Worm (Caenorhabditis elegans) whole organism, L1 larva: ENCODE data around the gene grl-3.
A peak's percentile ranks its signal among the peaks of the same experiment; 100 is the strongest.

Experiments
- aha-1 ChIP-seq: fragments of 150-350 bp; optimal IDR thresholded peaks from 2 replicates; lab custom pipeline; 2014; ENCODE audit warnings: missing biosample characterization, missing genetic modification characterization
- alr-1 ChIP-seq: fragments of 200-800 bp; sonication (Bioruptor generic); optimal IDR thresholded peaks from 2 replicates; lab custom pipeline; 2018; ENCODE audit warnings: borderline replicate concordance, mild to moderate bottlenecking, missing genetic modification characterization, missing compliant biosample characterization
- ama-1 ChIP-seq: fragments of 150-350 bp; optimal IDR thresholded peaks from 2 replicates; lab custom pipeline; 2014
- blmp-1 ChIP-seq: fragments of 150-350 bp; optimal IDR thresholded peaks from 2 replicates; lab custom pipeline; 2014; ENCODE audit warnings: missing biosample characterization, missing genetic modification characterization
- ceh-63 ChIP-seq: fragments of 200-800 bp; sonication (Bioruptor generic); optimal IDR thresholded peaks from 2 replicates; lab custom pipeline; 2018; ENCODE audit warnings: mild to moderate bottlenecking, missing genetic modification characterization, missing compliant biosample characterization
- ceh-88 ChIP-seq: fragments of 200-800 bp; sonication (Bioruptor generic); IDR thresholded peaks from 2 replicates; pipeline ENCODE4 v1.3.6; 2022; ENCODE audit warnings: missing genetic modification characterization, missing compliant biosample characterization
- ceh-90 ChIP-seq: sonication (generic microtip); optimal IDR thresholded peaks from 2 replicates; lab custom pipeline; 2016; ENCODE audit warnings: missing genetic modification characterization, missing compliant biosample characterization
- dpl-1 ChIP-seq, 3 experiments: fragments of 150-350 bp in 2 of 3; sonication (generic microtip) in 1 of 3; optimal IDR thresholded peaks; 2 replicates each; lab custom pipeline; 2014 to 2017; ENCODE audit warnings: missing biosample characterization in 3 of 3, missing genetic modification characterization in 3 of 3, missing genetic modification reagents in 3 of 3
- dsc-1 ChIP-seq: sonication (generic microtip); optimal IDR thresholded peaks from 2 replicates; lab custom pipeline; 2016; ENCODE audit warnings: mild to moderate bottlenecking, missing genetic modification characterization, missing compliant biosample characterization
- efl-1 ChIP-seq, 4 experiments: fragments of 150-350 bp; optimal IDR thresholded peaks in 3 of 4; peaks in 1 of 4; 1 replicate in 1 of 4; 2 replicates in 3 of 4; lab custom pipeline; 2014; ENCODE audit warnings: missing biosample characterization in 2 of 4, missing genetic modification characterization in 2 of 4, missing genetic modification reagents in 2 of 4
- egl-13 ChIP-seq: sonication (generic microtip); optimal IDR thresholded peaks from 2 replicates; lab custom pipeline; 2016; ENCODE audit warnings: missing genotype, missing genetic modification reagents, missing genetic modification characterization, missing compliant biosample characterization
- elt-3 ChIP-seq, 6 experiments: fragments of 150-350 bp in 1 of 6; sonication (generic microtip); optimal IDR thresholded peaks; 2 replicates each; lab custom pipeline; 2017 to 2018; ENCODE audit warnings: missing biosample characterization in 6 of 6, missing genetic modification characterization in 6 of 6, inconsistent platforms in 1 of 6
- fkh-4 ChIP-seq: sonication (generic microtip); optimal IDR thresholded peaks from 2 replicates; lab custom pipeline; 2016; ENCODE audit warnings: missing compliant biosample characterization, missing genetic modification characterization, borderline replicate concordance
- fkh-8 ChIP-seq: sonication (generic microtip); optimal IDR thresholded peaks from 2 replicates; lab custom pipeline; 2016; ENCODE audit warnings: mild to moderate bottlenecking, missing genetic modification characterization, missing compliant biosample characterization
- fos-1 ChIP-seq: fragments of 150-350 bp; optimal IDR thresholded peaks from 2 replicates; lab custom pipeline; 2014; ENCODE audit warnings: missing biosample characterization, missing genetic modification characterization
- grh-1 ChIP-seq: fragments of 200-800 bp; sonication (Bioruptor generic); IDR thresholded peaks from 2 replicates; pipeline ENCODE4 v1.3.6; 2022; ENCODE audit warnings: missing genetic modification reagents, missing genetic modification characterization, missing compliant biosample characterization
- hpl-2 ChIP-seq: fragments of 150-350 bp; optimal IDR thresholded peaks from 2 replicates; lab custom pipeline; 2014; ENCODE audit warnings: missing biosample characterization, missing genetic modification reagents, missing genetic modification characterization
- lin-13 ChIP-seq: fragments of 150-350 bp; optimal IDR thresholded peaks from 2 replicates; lab custom pipeline; 2014; ENCODE audit warnings: missing biosample characterization, missing genetic modification reagents, missing genetic modification characterization
- lin-14 ChIP-seq: fragments of 200-800 bp; sonication (Bioruptor generic); optimal IDR thresholded peaks from 2 replicates; lab custom pipeline; 2018; ENCODE audit warnings: mild to moderate bottlenecking, missing genetic modification characterization, moderate library complexity, missing compliant biosample characterization
- lin-15B ChIP-seq: fragments of 150-350 bp; sonication (generic microtip); optimal IDR thresholded peaks from 3 replicates; lab custom pipeline; 2014; ENCODE audit warnings: missing biosample characterization, missing genetic modification characterization
- lin-35 ChIP-seq, 2 experiments: fragments of 150-350 bp; optimal IDR thresholded peaks; 2 replicates each; lab custom pipeline; 2014; ENCODE audit warnings: missing biosample characterization in 2 of 2, missing genetic modification characterization in 2 of 2, missing genetic modification reagents in 2 of 2
- lin-39 ChIP-seq: fragments of 150-350 bp; optimal IDR thresholded peaks from 2 replicates; lab custom pipeline; 2014; ENCODE audit warnings: missing biosample characterization, missing genetic modification reagents, missing genetic modification characterization
- lir-3 ChIP-seq: sonication (generic microtip); optimal IDR thresholded peaks from 2 replicates; lab custom pipeline; 2016; ENCODE audit warnings: mild to moderate bottlenecking, missing genetic modification characterization, moderate library complexity, missing compliant biosample characterization; ENCODE audit not compliant: poor library complexity
- mdl-1 ChIP-seq, 2 experiments: fragments of 150-350 bp; optimal IDR thresholded peaks; 2 replicates each; lab custom pipeline; 2014 to 2017; ENCODE audit warnings: missing biosample characterization in 2 of 2, missing genetic modification characterization in 2 of 2, inconsistent platforms in 1 of 2
- mef-2 ChIP-seq: fragments of 150-350 bp; optimal IDR thresholded peaks from 2 replicates; lab custom pipeline; 2014; ENCODE audit warnings: missing biosample characterization, missing genetic modification characterization
- nhr-11 ChIP-seq: fragments of 150-350 bp; optimal IDR thresholded peaks from 2 replicates; lab custom pipeline; 2014; ENCODE audit warnings: missing biosample characterization, missing genetic modification characterization
- nhr-12 ChIP-seq: sonication (generic microtip); optimal IDR thresholded peaks from 2 replicates; lab custom pipeline; 2017; ENCODE audit warnings: missing biosample characterization, missing genetic modification characterization
- nhr-19 ChIP-seq: fragments of 200-800 bp; sonication (Bioruptor generic); conservative IDR thresholded peaks from 2 replicates; pipeline ENCODE4 v1.3.6; 2022; ENCODE audit warnings: missing genetic modification characterization, missing compliant biosample characterization
- nhr-47 ChIP-seq: sonication (generic microtip); optimal IDR thresholded peaks from 2 replicates; lab custom pipeline; 2016; ENCODE audit warnings: mild to moderate bottlenecking, missing genetic modification characterization, moderate library complexity, missing compliant biosample characterization
- nhr-84 ChIP-seq: sonication (generic microtip); optimal IDR thresholded peaks from 2 replicates; lab custom pipeline; 2017; ENCODE audit warnings: missing biosample characterization, missing genetic modification characterization
- nhr-85 ChIP-seq: sonication (generic microtip); peaks from one replicate; lab custom pipeline; 2016; ENCODE audit warnings: missing genetic modification characterization, inconsistent platforms, missing compliant biosample characterization
- nhr-90 ChIP-seq: sonication (generic microtip); optimal IDR thresholded peaks from 2 replicates; lab custom pipeline; 2016; ENCODE audit warnings: mild to moderate bottlenecking, missing genetic modification characterization, missing compliant biosample characterization; ENCODE audit not compliant: poor library complexity
- pag-3 ChIP-seq: sonication (generic microtip); optimal IDR thresholded peaks from 2 replicates; lab custom pipeline; 2017; ENCODE audit warnings: missing genetic modification characterization, mild to moderate bottlenecking, missing compliant biosample characterization, antibody characterized with exemption, borderline replicate concordance; ENCODE audit not compliant: insufficient read depth
- pax-3 ChIP-seq: fragments of 200-800 bp; sonication (Bioruptor generic); optimal IDR thresholded peaks from 2 replicates; lab custom pipeline; 2018; ENCODE audit warnings: mild to moderate bottlenecking, missing genetic modification characterization, moderate library complexity, missing compliant biosample characterization
- rnt-1 ChIP-seq: sonication (generic microtip); optimal IDR thresholded peaks from 2 replicates; lab custom pipeline; 2016; ENCODE audit warnings: mild to moderate bottlenecking, missing genetic modification characterization, moderate library complexity, missing compliant biosample characterization
- snu-23 ChIP-seq: sonication (generic microtip); optimal IDR thresholded peaks from 2 replicates; lab custom pipeline; 2016; ENCODE audit warnings: missing genetic modification characterization, missing compliant biosample characterization
- sup-37 ChIP-seq: fragments of 200-800 bp; sonication (Bioruptor generic); optimal IDR thresholded peaks from 2 replicates; lab custom pipeline; 2018; ENCODE audit warnings: mild to moderate bottlenecking, missing genetic modification characterization, missing compliant biosample characterization
- tbx-2 ChIP-seq: sonication (generic microtip); optimal IDR thresholded peaks from 2 replicates; lab custom pipeline; 2016; ENCODE audit warnings: missing genetic modification characterization, missing compliant biosample characterization
- unc-62 ChIP-seq: fragments of 150-350 bp; optimal IDR thresholded peaks from 2 replicates; lab custom pipeline; 2014; ENCODE audit warnings: missing biosample characterization, missing genetic modification reagents, missing genetic modification characterization
- xbp-1 ChIP-seq: sonication (generic microtip); optimal IDR thresholded peaks from 2 replicates; lab custom pipeline; 2016; ENCODE audit warnings: missing genetic modification characterization, missing compliant biosample characterization
- ztf-4 ChIP-seq: fragments of 150-350 bp; optimal IDR thresholded peaks from 2 replicates; lab custom pipeline; 2014; ENCODE audit warnings: missing biosample characterization, missing genetic modification characterization

The grl-3 gene

DNA sequence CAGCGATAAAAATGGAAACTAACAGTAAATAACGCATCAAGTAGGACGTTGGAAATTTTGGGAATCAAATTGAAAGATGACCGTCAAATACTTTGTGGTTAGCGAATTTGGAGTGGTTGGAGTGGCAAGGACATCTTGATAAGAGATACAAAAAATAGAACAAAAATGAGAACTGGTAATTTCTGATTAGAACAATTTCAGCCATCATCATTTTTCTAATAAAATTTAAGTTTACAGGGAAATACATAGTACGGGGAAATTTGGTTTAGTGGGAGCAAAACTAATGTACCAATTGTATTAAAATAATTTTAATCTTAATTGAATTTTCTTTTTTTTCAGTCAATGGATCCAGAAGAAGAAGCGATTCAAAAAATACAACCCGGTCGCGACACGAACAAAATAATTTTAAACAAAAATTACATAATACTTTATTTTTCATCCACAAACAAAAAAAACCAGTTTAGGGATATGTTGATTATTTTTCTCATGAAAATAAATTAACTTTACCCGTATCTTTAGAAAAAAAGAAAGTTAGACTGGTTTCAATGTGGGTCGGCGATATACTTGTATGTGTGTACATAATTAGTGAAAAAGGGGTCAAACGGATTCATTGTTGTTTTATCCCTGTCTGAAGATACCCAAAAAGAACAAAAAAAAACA lies at the start of gene grl-3, which contains the start of gene K03B8.8:
grl-3 (plus strand) TSS at position 610 of the 660 bp plus-strand sequence.
K03B8.8 (minus strand) TSS at position 101 of the 660 bp plus-strand sequence.
- no peak for TF ChIP-seq nhr-12 (tag; lab: Kevin White, UChicago)
- no peak for TF ChIP-seq nhr-19 (GFP tag; lab: Robert Waterston, UW)
- no peak for TF ChIP-seq mdl-1 (tag; optimal IDR thresholded peaks at IDR 0.05; lab: Kevin White, UChicago)
- no peak for TF ChIP-seq unc-62 (GFP tag; lab: Kevin White, UChicago)
- TF ChIP-seq nhr-47 (tag; lab: Kevin White, UChicago): no peak
- TF ChIP-seq aha-1 (tag; lab: Kevin White, UChicago): no peak
- TF ChIP-seq nhr-85 (tag; lab: Kevin White, UChicago): no peak
- TF ChIP-seq blmp-1 (tag; lab: Kevin White, UChicago): no peak

DNA sequence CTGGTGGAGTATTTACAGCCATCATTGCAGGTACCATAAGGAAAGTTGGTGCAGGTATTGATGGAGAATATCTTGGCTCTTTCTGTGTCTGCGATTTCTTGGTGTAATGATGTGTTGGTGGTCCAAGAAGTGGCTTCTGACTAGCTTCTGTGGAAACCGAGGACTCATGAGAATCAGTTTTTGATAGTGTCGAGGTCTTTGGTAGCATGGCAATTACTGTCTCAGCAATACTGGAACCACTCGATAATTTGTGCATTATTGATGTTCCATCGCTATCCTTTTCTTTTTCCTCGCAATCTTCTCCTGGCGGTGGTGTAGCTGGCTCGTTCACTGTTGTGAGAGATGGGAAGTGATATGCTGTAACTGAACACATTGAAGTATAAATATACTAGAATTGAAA lies 47.7 kb upstream of the grl-3 start:
- TF ChIP-seq fkh-4 (tag; lab: Kevin White, UChicago) (no peak), mef-2 (tag; lab: Kevin White, UChicago) (no peak), tbx-2 (tag; lab: Kevin White, UChicago) (no peak), rnt-1 (tag; lab: Kevin White, UChicago) (no peak), elt-3 (tag; optimal IDR thresholded peaks at IDR 0.05; lab: Kevin White, UChicago) (no peak), hpl-2 (no peak), lin-13 (GFP tag; lab: Kevin White, UChicago) (no peak), nhr-84 (tag; lab: Kevin White, UChicago) (no peak), ceh-90 (tag; lab: Kevin White, UChicago) (no peak), lin-35 (GFP tag; optimal IDR thresholded peaks at IDR 0.05; lab: Kevin White, UChicago) (no peak), xbp-1 (no peak), dpl-1 (GFP tag; optimal IDR thresholded peaks at IDR 0.05; lab: Kevin White, UChicago) (no peak)

ce11 chrV:11366129-11366528 lies 45.2 kb upstream of the grl-3 start, which contains the start of gene dop-5:
Gene dop-5 (minus strand): TSS chrV:11366229.
- TF ChIP-seq ceh-88 (no peak), xbp-1 (no peak), ztf-4 (no peak), unc-62 (GFP tag; lab: Kevin White, UChicago) (no peak), lin-13 (GFP tag; lab: Kevin White, UChicago) (no peak), blmp-1 (tag; lab: Kevin White, UChicago) (no peak), lin-15B (no peak), dsc-1 (tag; lab: Kevin White, UChicago) (no peak), lin-39 (tag; lab: Kevin White, UChicago) (no peak), pax-3 (tag; lab: Kevin White, UChicago) (no peak), lir-3 (no peak), lin-35 (GFP tag; optimal IDR thresholded peaks at IDR 0.05; lab: Kevin White, UChicago) (no peak), snu-23 (GFP tag; lab: Kevin White, UChicago) (no peak), fkh-8 (tag; lab: Kevin White, UChicago) (no peak), pag-3 (tag; lab: Kevin White, UChicago) (no peak), ceh-63 (GFP tag; lab: Kevin White, UChicago) (no peak), nhr-11 (tag; lab: Kevin White, UChicago) (no peak)

DNA sequence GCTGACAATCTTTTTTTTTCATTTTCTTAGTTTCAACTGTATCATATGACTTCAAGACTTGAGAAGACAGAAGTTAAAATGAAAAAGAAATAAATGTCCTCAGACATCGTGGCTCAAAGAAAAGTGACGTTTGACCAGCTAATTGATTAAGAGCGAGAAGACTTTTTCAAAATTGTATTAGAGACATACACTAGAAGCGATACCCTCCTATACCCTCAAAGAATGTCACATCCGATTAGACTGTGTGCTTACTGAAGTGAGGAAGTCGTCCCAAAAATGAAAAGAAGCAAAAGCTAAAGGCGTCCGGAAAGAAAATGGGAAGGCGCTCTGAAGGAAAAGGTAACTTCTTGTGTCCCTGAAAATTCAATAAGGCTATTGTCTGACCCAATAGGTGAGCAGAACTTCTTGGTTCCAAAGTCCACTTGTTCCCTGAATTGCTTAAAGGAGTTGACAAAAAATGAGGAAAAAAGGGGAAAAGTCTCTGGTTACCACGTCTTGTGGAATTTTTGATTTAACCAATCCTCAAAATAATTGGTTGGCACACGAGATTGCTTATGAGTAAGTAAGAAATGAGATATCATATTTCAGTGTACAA lies 38.9 kb upstream of the grl-3 start:
- no peak for TF ChIP-seq fos-1 (tag; lab: Kevin White, UChicago)
- peak; percentile 19 for TF ChIP-seq lin-14 (GFP tag; lab: Kevin White, UChicago)
- no peak for TF ChIP-seq grh-1
- TF ChIP-seq efl-1 (optimal IDR thresholded peaks at IDR 0.05; lab: Kevin White, UChicago): no peak
- no peak for TF ChIP-seq efl-1 (GFP tag; optimal IDR thresholded peaks at IDR 0.05 in 1 of 2; lab: Kevin White, UChicago)
- TF ChIP-seq sup-37: no peak
- no peak for TF ChIP-seq alr-1 (tag; lab: Kevin White, UChicago)
- TF ChIP-seq nhr-90 (tag; lab: Kevin White, UChicago): no peak
- TF ChIP-seq egl-13: peak; percentile 48
- no peak for TF ChIP-seq ama-1 (lab: Kevin White, UChicago)
- TF ChIP-seq lin-39 (tag; lab: Kevin White, UChicago): no peak
